Worm (Caenorhabditis elegans) whole organism, L4/young adult: ENCODE results near the gene srz-32.
"Not testable (repeated sequence)": the region's sequence is repeated elsewhere in the genome, so short reads cannot be mapped to it uniquely, and the experiment has no call there.

Experiments used
- W03F9.2 ChIP-seq: fragments of 150-350 bp; optimal IDR thresholded peaks from 2 replicates; lab custom pipeline; 2014; ENCODE audit warnings: missing biosample characterization, missing genetic modification characterization
- dao-5 ChIP-seq: sonication (generic microtip); optimal IDR thresholded peaks from 2 replicates; lab custom pipeline; 2016; ENCODE audit warnings: missing genotype, missing genetic modification characterization, moderate library complexity, missing compliant biosample characterization
- him-1 ChIP-seq: sonication (generic microtip); optimal IDR thresholded peaks from 2 replicates; lab custom pipeline; 2016; ENCODE audit warnings: missing genotype, missing genetic modification reagents, missing genetic modification characterization, missing compliant biosample characterization

Gene srz-32

ce11 chrIV:3436021-3436420, at the start of gene srz-32:
srz-32 (plus strand) TSS chrIV:3436321.
- TF ChIP-seq him-1, result no peak
- no peak for TF ChIP-seq dao-5 (tag; lab: Kevin White, UChicago)
- TF ChIP-seq W03F9.2, result no peak

ce11 chrIV:3386504-3387290, 49.4 kb upstream of the srz-32 start:
- TF ChIP-seq dao-5 (tag; lab: Kevin White, UChicago), result no peak
- no peak for TF ChIP-seq him-1
- TF ChIP-seq W03F9.2, result no peak

- not testable (repeated sequence) for TF ChIP-seq dao-5 (tag; lab: Kevin White, UChicago); W03F9.2; him-1
Measured at ce11 chrIV:3389999-3390398, 46.1 kb upstream of the srz-32 start, which contains the start of gene B0546.5. B0546.5 (minus strand) TSS chrIV:3390099.

ce11 chrIV:3394066-3394465, 42.1 kb upstream of the srz-32 start, which contains the start of gene C04C3.4:
C04C3.4 (plus strand) TSS chrIV:3394366.
- TF ChIP-seq W03F9.2; him-1; dao-5 (tag; lab: Kevin White, UChicago): not testable (repeated sequence)

ce11 chrIV:3395581-3395980, 40.5 kb upstream of the srz-32 start, which contains the start of gene C04C3.14:
C04C3.14 (plus strand) TSS chrIV:3395881.
- no peak for TF ChIP-seq dao-5 (tag; lab: Kevin White, UChicago)

ce11 chrIV:3398078-3398477, 38.0 kb upstream of the srz-32 start:
- TF ChIP-seq dao-5 (tag; lab: Kevin White, UChicago) (no peak), W03F9.2 (no peak), him-1 (no peak)

ce11 chrIV:3399015-3399722, 37.0 kb upstream of the srz-32 start, which contains the start of the genes dyf-3 and pdhb-1:
dyf-3 (minus strand) TSS chrIV:3399231.
pdhb-1 (plus strand) TSS chrIV:3399672.
- TF ChIP-seq him-1, result no peak
- TF ChIP-seq W03F9.2, result no peak
- TF ChIP-seq dao-5 (tag; lab: Kevin White, UChicago), result no peak

ce11 chrIV:3400941-3401340, 35.2 kb upstream of the srz-32 start:
- TF ChIP-seq him-1 (no peak), W03F9.2 (no peak), dao-5 (tag; lab: Kevin White, UChicago) (no peak)

- TF ChIP-seq dao-5 (tag; lab: Kevin White, UChicago) (no peak), him-1 (no peak), W03F9.2 (no peak)
Measured at ce11 chrIV:3415383-3415782, 20.7 kb upstream of the srz-32 start, which contains the start of gene lgc-9. lgc-9 (plus strand) TSS chrIV:3415683.

- TF ChIP-seq him-1 (no peak), W03F9.2 (no peak), dao-5 (tag; lab: Kevin White, UChicago) (no peak)
Measured at ce11 chrIV:3418741-3419140, 17.4 kb upstream of the srz-32 start.

- TF ChIP-seq him-1 (no peak), dao-5 (tag; lab: Kevin White, UChicago) (no peak), W03F9.2 (no peak)
Measured at ce11 chrIV:3422516-3422915, 13.6 kb upstream of the srz-32 start, which contains the start of gene C04C3.6. C04C3.6 (minus strand) TSS chrIV:3422616.

- TF ChIP-seq W03F9.2 (no peak), dao-5 (tag; lab: Kevin White, UChicago) (no peak), him-1 (no peak)
Measured at ce11 chrIV:3428434-3428950, 7.6 kb upstream of the srz-32 start, which contains the start of the genes C04C3.9 and srz-60. C04C3.9 (minus strand) TSS chrIV:3428534. srz-60 (plus strand) TSS chrIV:3428900.

- not testable (repeated sequence) for TF ChIP-seq W03F9.2; dao-5 (tag; lab: Kevin White, UChicago); him-1
Measured at ce11 chrIV:3433387-3433786, 2.7 kb upstream of the srz-32 start, which contains the start of gene C04C3.7. C04C3.7 (minus strand) TSS chrIV:3433487.

- TF ChIP-seq W03F9.2, result no peak
- TF ChIP-seq dao-5 (tag; lab: Kevin White, UChicago), result no peak
- no peak for TF ChIP-seq him-1
Measured at ce11 chrIV:3438022-3438421, 1.9 kb downstream of the srz-32 start, which contains the start of gene grd-13. grd-13 (plus strand) TSS chrIV:3438312.
